Worm (Caenorhabditis elegans): ENCODE data around the gene K06B9.6.

- TF ChIP-seq jun-1 (tag; optimal IDR thresholded peaks at IDR 0.05) (no peak), ceh-82 (tag; optimal IDR thresholded peaks at IDR 0.05) (no peak)
Observed at ce11 chrIV:4243830-4244406, 47.3 kb upstream of the K06B9.6 start.
